Worm (Caenorhabditis elegans) whole organism, young adult: Measurements from ENCODE around the gene K07H8.2.

ENCODE experiments used
- B0019.2 ChIP-seq: fragments of 200-800 bp; sonication (Bioruptor generic); conservative IDR thresholded peaks from 2 replicates; pipeline ENCODE4 v1.3.6; 2022; ENCODE audit warnings: missing genetic modification reagents, missing genetic modification characterization, missing compliant biosample characterization
- B0261.1 ChIP-seq: sonication (generic microtip); optimal IDR thresholded peaks from 2 replicates; lab custom pipeline; 2016; ENCODE audit warnings: mild to moderate bottlenecking, missing genetic modification characterization, moderate library complexity, missing compliant biosample characterization
- D2030.7 ChIP-seq: fragments of 200-800 bp; sonication (Bioruptor generic); IDR thresholded peaks from 2 replicates; pipeline ENCODE4 v1.3.6; 2022; ENCODE audit warnings: missing genetic modification reagents, missing genetic modification characterization, missing compliant biosample characterization
- F22D6.2 ChIP-seq: sonication (generic microtip); optimal IDR thresholded peaks from 2 replicates; lab custom pipeline; 2016; ENCODE audit warnings: mild to moderate bottlenecking, missing genetic modification characterization, missing compliant biosample characterization
- F39B2.1 ChIP-seq: fragments of 200-800 bp; sonication (Bioruptor generic); IDR thresholded peaks from 2 replicates; pipeline ENCODE4 v1.3.6; 2022; ENCODE audit warnings: missing genetic modification reagents, missing genetic modification characterization, missing compliant biosample characterization
- F49E8.2 ChIP-seq: sonication (generic microtip); optimal IDR thresholded peaks from 3 replicates; lab custom pipeline; 2017; ENCODE audit warnings: missing genetic modification characterization, mild to moderate bottlenecking, missing compliant biosample characterization, antibody characterized with exemption, moderate library complexity; ENCODE audit not compliant: insufficient read depth
- Y95B8A.8 ChIP-seq: fragments of 200-800 bp; sonication (Bioruptor generic); IDR thresholded peaks from 2 replicates; pipeline ENCODE4 v1.3.6; 2022; ENCODE audit warnings: missing genetic modification reagents, missing genetic modification characterization, missing compliant biosample characterization
- athp-1 ChIP-seq: sonication (generic microtip); optimal IDR thresholded peaks from 2 replicates; lab custom pipeline; 2017; ENCODE audit warnings: mild to moderate bottlenecking, missing genetic modification characterization, missing compliant biosample characterization
- bed-1 ChIP-seq: fragments of 200-800 bp; sonication (Bioruptor generic); IDR thresholded peaks from 2 replicates; pipeline ENCODE4 v1.3.6; 2022; ENCODE audit warnings: missing genetic modification reagents, missing genetic modification characterization, missing compliant biosample characterization
- ceh-27 ChIP-seq: fragments of 200-800 bp; sonication (Bioruptor generic); optimal IDR thresholded peaks from 2 replicates; lab custom pipeline; 2018; ENCODE audit warnings: mild to moderate bottlenecking, missing genetic modification characterization, moderate library complexity, missing compliant biosample characterization
- ceh-40 ChIP-seq: fragments of 200-800 bp; sonication (Bioruptor generic); IDR thresholded peaks from 2 replicates; pipeline ENCODE4 v1.3.6; 2022; ENCODE audit warnings: missing genetic modification characterization, missing compliant biosample characterization
- ceh-58 ChIP-seq: fragments of 200-800 bp; sonication (Bioruptor generic); IDR thresholded peaks from 2 replicates; pipeline ENCODE4 v1.3.6; 2022; ENCODE audit warnings: missing genetic modification characterization, missing compliant biosample characterization
- ceh-91 ChIP-seq: fragments of 200-800 bp; sonication (Bioruptor generic); IDR thresholded peaks from 2 replicates; pipeline ENCODE4 v1.3.6; 2022; ENCODE audit warnings: missing genetic modification reagents, missing genetic modification characterization, missing compliant biosample characterization
- chd-7 ChIP-seq: sonication (generic microtip); optimal IDR thresholded peaks from 2 replicates; lab custom pipeline; 2016; ENCODE audit warnings: mild to moderate bottlenecking, missing genetic modification characterization, moderate library complexity, missing compliant biosample characterization
- egrh-3 ChIP-seq: fragments of 200-800 bp; sonication (Bioruptor generic); IDR thresholded peaks from 2 replicates; pipeline ENCODE4 v1.3.6; 2022; ENCODE audit warnings: missing genetic modification reagents, missing genetic modification characterization, missing compliant biosample characterization
- fkh-3 ChIP-seq: sonication (generic microtip); optimal IDR thresholded peaks from 2 replicates; lab custom pipeline; 2016; ENCODE audit warnings: mild to moderate bottlenecking, missing genetic modification characterization, missing compliant biosample characterization
- hlh-26 ChIP-seq: fragments of 200-800 bp; sonication (Bioruptor generic); conservative IDR thresholded peaks from 2 replicates; pipeline ENCODE4 v1.3.6; 2022; ENCODE audit warnings: missing genetic modification reagents, missing genetic modification characterization, missing compliant biosample characterization
- hmg-1.2 ChIP-seq: fragments of 200-800 bp; sonication (Bioruptor generic); IDR thresholded peaks from 2 replicates; pipeline ENCODE4 v1.3.6; 2022; ENCODE audit warnings: missing genetic modification reagents, missing genetic modification characterization, missing compliant biosample characterization
- let-526 ChIP-seq: fragments of 200-800 bp; sonication (Bioruptor generic); IDR thresholded peaks from 2 replicates; pipeline ENCODE4 v1.3.6; 2022; ENCODE audit warnings: missing genetic modification reagents, missing genetic modification characterization, missing compliant biosample characterization
- let-607 ChIP-seq, 2 experiments: fragments of 200-800 bp in 1 of 2; sonication (Bioruptor generic) in 1 of 2; sonication (generic microtip) in 1 of 2; optimal IDR thresholded peaks; 2 replicates each; lab custom pipeline; 2016 to 2018; ENCODE audit warnings: mild to moderate bottlenecking in 2 of 2, missing compliant biosample characterization in 2 of 2, missing genetic modification characterization in 2 of 2, moderate library complexity in 2 of 2, missing genotype in 1 of 2
- lin-40 ChIP-seq: sonication (generic microtip); optimal IDR thresholded peaks from 2 replicates; lab custom pipeline; 2016; ENCODE audit warnings: missing genetic modification characterization, mild to moderate bottlenecking, missing compliant biosample characterization, missing genotype, missing genetic modification reagents
- lin-54 ChIP-seq: fragments of 200-800 bp; sonication (Bioruptor generic); optimal IDR thresholded peaks from 2 replicates; lab custom pipeline; 2018; ENCODE audit warnings: mild to moderate bottlenecking, missing genetic modification characterization, missing compliant biosample characterization
- lsl-1 ChIP-seq: fragments of 200-800 bp; sonication (Bioruptor generic); optimal IDR thresholded peaks from 2 replicates; lab custom pipeline; 2018; ENCODE audit warnings: mild to moderate bottlenecking, missing genetic modification characterization, moderate library complexity, missing compliant biosample characterization
- madf-10 ChIP-seq: sonication (generic microtip); optimal IDR thresholded peaks from 2 replicates; lab custom pipeline; 2016; ENCODE audit warnings: mild to moderate bottlenecking, missing genetic modification characterization, missing compliant biosample characterization
- madf-3 ChIP-seq: fragments of 200-800 bp; sonication (Bioruptor generic); IDR thresholded peaks from 2 replicates; pipeline ENCODE4 v1.3.6; 2022; ENCODE audit warnings: missing genetic modification reagents, missing genetic modification characterization, missing compliant biosample characterization
- nfya-1 ChIP-seq: sonication (generic microtip); optimal IDR thresholded peaks from 2 replicates; lab custom pipeline; 2017; ENCODE audit warnings: antibody characterized with exemption, missing compliant biosample characterization, missing genetic modification characterization, borderline replicate concordance; ENCODE audit not compliant: insufficient read depth
- nfya-2 ChIP-seq: fragments of 200-800 bp; sonication (Bioruptor generic); IDR thresholded peaks from 2 replicates; pipeline ENCODE4 v1.3.6; 2022; ENCODE audit warnings: missing genetic modification reagents, missing genetic modification characterization, missing compliant biosample characterization
- nfyb-1 ChIP-seq: fragments of 200-800 bp; sonication (Bioruptor generic); IDR thresholded peaks from 2 replicates; pipeline ENCODE4 v1.3.6; 2022; ENCODE audit warnings: missing genetic modification reagents, missing genetic modification characterization, missing compliant biosample characterization
- nhr-120 ChIP-seq: fragments of 200-800 bp; sonication (Bioruptor generic); IDR thresholded peaks from 2 replicates; pipeline ENCODE4 v1.3.6; 2022; ENCODE audit warnings: missing genetic modification characterization, missing compliant biosample characterization
- nhr-179 ChIP-seq: sonication (generic microtip); optimal IDR thresholded peaks from 2 replicates; lab custom pipeline; 2016; ENCODE audit warnings: mild to moderate bottlenecking, missing genetic modification characterization, missing compliant biosample characterization
- rec-8 ChIP-seq, 2 experiments: sonication (generic microtip); optimal IDR thresholded peaks; 2 replicates each; lab custom pipeline; 2016; ENCODE audit warnings: mild to moderate bottlenecking in 2 of 2, missing genetic modification characterization in 2 of 2, missing genetic modification reagents in 2 of 2, missing genotype in 2 of 2, missing biosample characterization in 1 of 2, missing compliant biosample characterization in 1 of 2, moderate library complexity in 1 of 2
- repo-1 ChIP-seq: sonication (generic microtip); optimal IDR thresholded peaks from 2 replicates; lab custom pipeline; 2017; ENCODE audit warnings: mild to moderate bottlenecking, missing genetic modification characterization, missing compliant biosample characterization
- rpc-1 ChIP-seq, 2 experiments: fragments of 150-350 bp in 1 of 2; sonication (generic microtip) in 1 of 2; optimal IDR thresholded peaks; 2 replicates each; lab custom pipeline; 2014 to 2018; ENCODE audit warnings: missing biosample characterization in 1 of 2, missing genetic modification characterization in 1 of 2, missing genetic modification reagents in 1 of 2, missing genotype in 1 of 2
- snpc-1.3 ChIP-seq: sonication (generic microtip); optimal IDR thresholded peaks from 2 replicates; lab custom pipeline; 2017; ENCODE audit warnings: missing genetic modification characterization, mild to moderate bottlenecking, missing compliant biosample characterization, antibody characterized with exemption, moderate library complexity, missing genotype, missing genetic modification reagents; ENCODE audit not compliant: insufficient read depth
- tlf-1 ChIP-seq: fragments of 200-800 bp; sonication (Bioruptor generic); optimal IDR thresholded peaks from 2 replicates; lab custom pipeline; 2018; ENCODE audit warnings: mild to moderate bottlenecking, missing genetic modification characterization, missing compliant biosample characterization
- unc-130 ChIP-seq: sonication (generic microtip); optimal IDR thresholded peaks from 2 replicates; lab custom pipeline; 2016; ENCODE audit warnings: missing genetic modification reagents, missing genetic modification characterization, missing compliant biosample characterization
- unc-62 ChIP-seq: fragments of 150-350 bp; optimal IDR thresholded peaks from 2 replicates; lab custom pipeline; 2014; ENCODE audit warnings: missing biosample characterization, missing genetic modification reagents, missing genetic modification characterization
- zfh-2 ChIP-seq: fragments of 200-800 bp; sonication (Bioruptor generic); conservative IDR thresholded peaks from 2 replicates; pipeline ENCODE4 v1.3.6; 2022; ENCODE audit warnings: missing genetic modification reagents, missing genetic modification characterization, missing compliant biosample characterization
- ztf-18 ChIP-seq: sonication (generic microtip); optimal IDR thresholded peaks from 2 replicates; lab custom pipeline; 2016; ENCODE audit warnings: missing genotype, mild to moderate bottlenecking, missing genetic modification characterization, missing compliant biosample characterization
- ztf-26 ChIP-seq: sonication (generic microtip); optimal IDR thresholded peaks from 2 replicates; lab custom pipeline; 2017; ENCODE audit warnings: missing genetic modification characterization, missing compliant biosample characterization
- ztf-6 ChIP-seq: fragments of 200-800 bp; sonication (Bioruptor generic); IDR thresholded peaks from 2 replicates; pipeline ENCODE4 v1.3.6; 2022; ENCODE audit warnings: missing genetic modification reagents, missing genetic modification characterization, missing compliant biosample characterization

Gene K07H8.2

DNA sequence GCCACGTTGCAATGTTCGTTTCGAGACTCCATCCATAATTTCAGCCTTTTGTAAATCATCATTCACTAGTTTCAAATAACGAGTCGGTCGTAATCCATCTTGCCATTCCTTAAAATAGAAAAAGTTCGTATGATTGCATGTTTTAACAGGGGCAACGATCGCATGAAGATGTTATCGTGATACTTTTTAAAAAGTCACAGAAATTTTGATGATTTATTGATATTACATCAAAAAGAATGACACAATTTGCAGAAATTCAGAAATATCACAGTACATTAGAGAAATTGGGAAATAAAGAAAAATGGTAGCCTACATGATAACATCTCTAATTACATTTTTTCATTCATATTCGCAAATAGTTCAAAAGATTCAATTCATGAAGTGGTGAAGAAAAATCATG is 18.0 kb upstream of the K07H8.2 start:
- TF ChIP-seq ceh-58: no peak
- no peak for TF ChIP-seq let-526
- no peak for TF ChIP-seq athp-1 (tag; lab: Kevin White, UChicago)

DNA sequence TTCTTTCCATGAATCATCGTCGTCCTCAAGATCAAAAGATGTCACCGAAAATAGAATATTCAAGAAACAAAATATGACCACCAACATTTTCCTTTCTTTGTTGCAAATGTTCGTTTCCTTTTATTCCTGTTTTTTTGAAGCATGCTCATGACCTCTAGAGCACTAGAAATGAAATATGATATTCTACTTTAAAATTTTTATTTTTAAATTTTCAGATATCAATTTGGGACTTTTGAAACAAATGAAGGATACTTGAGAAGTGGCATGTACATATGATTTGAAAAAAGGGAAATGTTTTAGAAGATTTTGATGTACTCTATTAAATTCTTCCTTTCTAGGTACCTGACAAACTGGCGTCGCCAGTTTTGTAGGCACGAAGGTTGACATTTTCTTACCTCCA is 16.1 kb upstream of the K07H8.2 start, which contains the start of gene K07H8.11:
Gene K07H8.11, minus strand, starts transcription at position 101 of the 400 bp plus-strand sequence.
- TF ChIP-seq D2030.7 (GFP tag; lab: Robert Waterston, UW) (no peak), fkh-3 (no peak), nhr-179 (no peak), unc-62 (GFP tag; lab: Kevin White, UChicago) (no peak), lin-40 (tag; lab: Kevin White, UChicago) (no peak), ztf-26 (tag; lab: Kevin White, UChicago) (no peak), nfya-1 (no peak), bed-1 (GFP tag; lab: Robert Waterston, UW) (no peak), nfya-2 (GFP tag; lab: Robert Waterston, UW) (no peak), lsl-1 (GFP tag; lab: Kevin White, UChicago) (no peak), madf-10 (no peak), hmg-1.2 (GFP tag; lab: Robert Waterston, UW) (no peak), nfyb-1 (no peak)

DNA sequence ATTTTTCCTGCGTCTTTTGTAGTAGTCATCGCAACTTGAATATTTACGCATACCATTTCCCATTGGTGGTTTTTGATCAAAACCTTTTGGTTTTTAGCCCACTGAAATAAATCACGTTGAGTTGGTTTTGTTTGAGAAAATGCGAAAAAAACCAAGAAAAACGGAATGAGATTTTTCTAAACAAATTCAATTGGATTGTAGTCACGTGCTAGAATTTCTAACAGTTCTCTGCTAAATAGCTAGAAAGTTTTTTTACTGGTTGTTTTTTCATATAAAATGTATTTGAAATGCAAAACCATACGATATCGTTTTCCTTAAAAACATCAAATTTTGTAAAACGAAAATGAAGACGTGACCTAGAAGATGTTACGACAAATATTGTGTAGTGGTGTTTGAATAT is 14.7 kb upstream of the K07H8.2 start, which contains the start of gene K07H8.12:
Gene K07H8.12, minus strand, starts transcription at position 101 of the 400 bp plus-strand sequence.
- TF ChIP-seq chd-7 (tag; lab: Kevin White, UChicago) (no peak), ztf-6 (GFP tag; lab: Robert Waterston, UW) (no peak), madf-3 (GFP tag; lab: Robert Waterston, UW) (no peak), B0019.2 (no peak), ceh-91 (GFP tag; lab: Robert Waterston, UW) (no peak), B0261.1 (tag; lab: Kevin White, UChicago) (no peak), nhr-120 (GFP tag; lab: Robert Waterston, UW) (no peak), egrh-3 (GFP tag; lab: Robert Waterston, UW) (no peak), unc-130 (no peak), ztf-18 (tag; lab: Kevin White, UChicago) (no peak), fkh-3 (no peak), F22D6.2 (tag; lab: Kevin White, UChicago) (no peak), athp-1 (tag; lab: Kevin White, UChicago) (no peak)

DNA sequence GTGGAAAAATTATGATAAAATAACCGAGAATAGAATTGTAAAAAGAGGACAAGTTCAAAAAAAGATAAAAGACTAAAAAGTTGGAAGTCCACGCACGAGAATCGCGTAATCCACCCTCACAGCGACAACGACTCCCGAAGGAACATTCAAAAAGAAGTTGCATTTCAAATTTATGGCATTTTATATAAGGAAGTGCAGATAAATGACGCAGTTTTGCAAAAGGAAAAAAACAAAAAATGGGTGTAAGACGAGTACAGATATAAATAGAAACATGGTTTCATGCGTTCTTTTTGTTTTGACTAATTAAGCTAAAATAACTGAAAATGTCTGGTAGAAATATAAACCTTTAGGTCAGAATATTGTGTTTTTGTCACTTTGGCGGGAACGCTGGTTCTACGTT is 8.1 kb upstream of the K07H8.2 start:
- TF ChIP-seq ztf-6 (GFP tag; lab: Robert Waterston, UW): no peak
- no peak for TF ChIP-seq rpc-1 (optimal IDR thresholded peaks at IDR 0.05; lab: Kevin White, UChicago)
- TF ChIP-seq rpc-1 (tag; optimal IDR thresholded peaks at IDR 0.05; lab: Kevin White, UChicago): no peak
- TF ChIP-seq ceh-58: no peak
- no peak for TF ChIP-seq tlf-1 (GFP tag; lab: Kevin White, UChicago)

DNA sequence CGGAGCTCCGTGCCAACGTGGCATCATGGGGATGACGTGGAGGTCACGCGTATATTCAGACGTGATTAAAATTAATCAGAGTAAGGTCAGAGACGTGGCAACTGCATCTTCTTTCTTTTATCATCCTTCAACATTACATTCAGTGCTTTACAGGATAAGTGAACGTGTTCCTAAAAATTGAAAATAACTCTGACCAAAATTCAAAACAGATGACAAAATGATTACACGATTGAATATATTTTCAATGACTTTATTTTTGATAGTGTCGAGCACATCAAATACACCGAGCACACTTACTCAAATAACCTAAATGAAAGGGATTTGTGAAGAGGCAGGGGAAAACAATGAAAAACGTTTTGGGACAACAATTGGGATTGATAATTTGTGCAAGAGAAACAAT is 5.0 kb upstream of the K07H8.2 start, which contains the start of gene K07H8.9:
Gene K07H8.9, minus strand, starts transcription at position 125 of the 400 bp plus-strand sequence.
- TF ChIP-seq lin-54 (GFP tag; lab: Kevin White, UChicago) (no peak), rec-8 (tag; optimal IDR thresholded peaks at IDR 0.05; lab: Kevin White, UChicago) (peak in 1 of 2 experiments; percentile 26), let-607 (tag; optimal IDR thresholded peaks at IDR 0.05; lab: Kevin White, UChicago) (no peak), F49E8.2 (tag; lab: Kevin White, UChicago) (peak; percentile 82), F39B2.1 (GFP tag; lab: Robert Waterston, UW) (no peak), let-526 (no peak), lsl-1 (GFP tag; lab: Kevin White, UChicago) (no peak), ceh-40 (GFP tag; lab: Robert Waterston, UW) (0 out of 2 replicates have a peak, but pooled peaks have one; percentile 20), repo-1 (tag; lab: Kevin White, UChicago) (no peak), zfh-2 (GFP tag; lab: Robert Waterston, UW) (no peak), madf-10 (no peak), Y95B8A.8 (no peak), nfya-1 (no peak), snpc-1.3 (tag; lab: Kevin White, UChicago) (no peak), hlh-26 (GFP tag; lab: Robert Waterston, UW) (no peak), unc-130 (peak; percentile 38), ceh-27 (GFP tag; lab: Kevin White, UChicago) (no peak), athp-1 (tag; lab: Kevin White, UChicago) (no peak)
